Fruit fly (Drosophila melanogaster) whole organism: ENCODE results near the gene RIOK2.

ENCODE experiments used
- Dll ChIP-seq: fragments of >200 bp; optimal IDR thresholded peaks from 2 replicates; lab custom pipeline; 2017
- psq ChIP-seq: fragments of >200 bp; optimal IDR thresholded peaks from 2 replicates; lab custom pipeline; 2017

dm6 chr3R:25235362-25235761 lies 30.3 kb upstream of the RIOK2 start, which contains the start of gene Sil1:
- TF ChIP-seq Dll (lab: Kevin White, UChicago) (no peak), psq (lab: Kevin White, UChicago) (no peak)
